Worm (Caenorhabditis elegans) whole organism, young adult: ENCODE results near the gene Y61A9LA.10.
"Not testable (repeated sequence)": the region's sequence is repeated elsewhere in the genome, so short reads cannot be mapped to it uniquely, and the experiment has no call there.

Experiments
- F23B12.7 ChIP-seq: sonication (generic microtip); optimal IDR thresholded peaks from 2 replicates; lab custom pipeline; 2017; ENCODE audit warnings: missing genetic modification characterization, mild to moderate bottlenecking, missing compliant biosample characterization, antibody characterized with exemption, moderate library complexity; ENCODE audit not compliant: insufficient read depth
- F52B5.7 ChIP-seq: sonication (generic microtip); optimal IDR thresholded peaks from 2 replicates; lab custom pipeline; 2016; ENCODE audit warnings: mild to moderate bottlenecking, missing genetic modification characterization, missing compliant biosample characterization
- ama-1 ChIP-seq, 3 experiments: fragments of 150-350 bp in 1 of 3; sonication (generic microtip) in 2 of 3; optimal IDR thresholded peaks; 2 replicates each; lab custom pipeline; 2014 to 2018; ENCODE audit warnings: missing biosample characterization in 2 of 3, missing genetic modification characterization in 2 of 3, missing genetic modification reagents in 2 of 3
- dpff-1 ChIP-seq: sonication (generic microtip); optimal IDR thresholded peaks from 2 replicates; lab custom pipeline; 2017; ENCODE audit warnings: mild to moderate bottlenecking, missing genetic modification characterization, missing compliant biosample characterization
- dpl-1 ChIP-seq: fragments of 150-350 bp; optimal IDR thresholded peaks from 2 replicates; lab custom pipeline; 2014; ENCODE audit warnings: missing biosample characterization, missing genetic modification reagents, missing genetic modification characterization
- egl-18 ChIP-seq: fragments of 200-800 bp; sonication (Bioruptor generic); IDR thresholded peaks from 2 replicates; pipeline ENCODE4 v1.3.6; 2022; ENCODE audit warnings: missing genetic modification reagents, missing genetic modification characterization, missing compliant biosample characterization
- ets-4 ChIP-seq: fragments of 200-800 bp; sonication (Bioruptor generic); optimal IDR thresholded peaks from 2 replicates; lab custom pipeline; 2018; ENCODE audit warnings: mild to moderate bottlenecking, missing genetic modification characterization, missing compliant biosample characterization
- hsf-1 ChIP-seq: fragments of 200-800 bp; sonication (Bioruptor generic); IDR thresholded peaks from 2 replicates; pipeline ENCODE4 v1.3.6; 2022; ENCODE audit warnings: missing genetic modification reagents, missing genetic modification characterization, missing compliant biosample characterization
- pha-4 ChIP-seq: fragments of 150-350 bp; sonication (generic microtip); optimal IDR thresholded peaks from 2 replicates; lab custom pipeline; 2014; ENCODE audit warnings: missing biosample characterization, missing genetic modification reagents, missing genetic modification characterization
- snpc-1.3 ChIP-seq: sonication (generic microtip); optimal IDR thresholded peaks from 2 replicates; lab custom pipeline; 2017; ENCODE audit warnings: missing genetic modification characterization, mild to moderate bottlenecking, missing compliant biosample characterization, antibody characterized with exemption, moderate library complexity, missing genotype, missing genetic modification reagents; ENCODE audit not compliant: insufficient read depth
- snpc-4 ChIP-seq, 5 experiments: fragments of 150-350 bp in 1 of 5; sonication (generic microtip) in 4 of 5; optimal IDR thresholded peaks; 2 replicates each; lab custom pipeline; 2014 to 2018; ENCODE audit warnings: missing genetic modification characterization in 5 of 5, missing biosample characterization in 3 of 5, antibody characterized with exemption in 2 of 5, mild to moderate bottlenecking in 2 of 5, missing compliant biosample characterization in 2 of 5, missing genotype in 2 of 5, moderate library complexity in 2 of 5, missing genetic modification reagents in 1 of 5
- unc-62 ChIP-seq: fragments of 150-350 bp; optimal IDR thresholded peaks from 2 replicates; lab custom pipeline; 2014; ENCODE audit warnings: missing biosample characterization, missing genetic modification reagents, missing genetic modification characterization

DNA sequence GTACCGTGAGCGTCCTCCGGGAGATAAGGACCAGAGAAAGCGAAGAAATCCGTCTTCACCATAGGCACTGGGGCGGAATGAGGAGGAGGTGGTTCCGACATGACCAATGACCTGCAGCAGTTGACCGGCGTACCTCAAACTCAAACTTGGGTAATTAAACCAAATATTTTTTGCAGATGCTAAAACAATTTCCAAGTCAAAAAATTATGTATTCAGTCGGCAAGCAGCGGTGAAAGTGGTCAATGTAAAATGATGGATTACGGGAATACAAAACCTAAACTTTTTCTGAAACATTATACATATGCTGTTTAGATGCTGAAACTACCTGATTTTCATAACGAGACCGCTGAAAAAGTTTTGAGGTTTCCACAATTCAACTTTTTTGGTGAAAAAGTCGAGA, 41.8 kb downstream of the Y61A9LA.10 start, which contains the start of gene hpo-39:
- TF ChIP-seq unc-62; dpl-1 (GFP tag; lab: Kevin White, UChicago); dpff-1 (tag; lab: Kevin White, UChicago); egl-18 (GFP tag; lab: Robert Waterston, UW); pha-4; snpc-1.3 (tag; lab: Kevin White, UChicago); hsf-1 (GFP tag; lab: Robert Waterston, UW); F52B5.7 (tag; lab: Kevin White, UChicago); snpc-4 (GFP tag; optimal IDR thresholded peaks at IDR 0.05; lab: Kevin White, UChicago); snpc-4 (tag; optimal IDR thresholded peaks at IDR 0.05; lab: Kevin White, UChicago); ets-4; ama-1 (optimal IDR thresholded peaks at IDR 0.05; lab: Kevin White, UChicago); ama-1 (GFP tag; optimal IDR thresholded peaks at IDR 0.05; lab: Kevin White, UChicago); F23B12.7 (tag; lab: Kevin White, UChicago): not testable (repeated sequence)
